Fruit fly (Drosophila melanogaster) S2 (cell line): ENCODE measurements around the gene CG34175.
"Not testable (repeated sequence)": the region's sequence is repeated elsewhere in the genome, so short reads cannot be mapped to it uniquely, and the experiment has no call there.

Source experiments
- CG8478 ChIP-seq: fragments of >200 bp; optimal IDR thresholded peaks from 2 replicates; lab custom pipeline; 2018
- CTCF ChIP-seq, 2 experiments: fragments of >200 bp; optimal IDR thresholded peaks; 2 replicates each; lab custom pipeline; 2018

The CG34175 gene

DNA sequence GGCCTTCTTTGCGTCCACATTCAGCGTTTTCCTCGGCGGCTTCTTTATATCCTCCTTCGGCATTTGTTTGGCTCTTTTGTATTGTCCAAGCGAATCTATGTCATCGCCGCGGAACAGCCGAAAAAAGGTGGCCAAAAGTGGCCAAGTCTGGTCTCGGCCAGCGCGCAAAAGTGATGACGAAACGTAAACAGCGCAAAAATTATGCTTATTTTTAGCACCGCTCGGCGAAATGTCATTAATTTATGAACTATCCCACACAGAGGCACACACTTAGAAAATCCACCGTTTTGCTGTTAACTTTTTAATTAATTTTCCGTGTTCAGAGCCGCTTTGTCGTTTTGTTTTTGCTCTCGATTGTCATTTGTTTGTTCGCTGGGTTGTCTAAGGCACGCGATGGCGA, 26.9 kb upstream of the CG34175 start:
- TF ChIP-seq CG8478 (lab: Kevin White, UChicago) (no peak), CTCF (optimal IDR thresholded peaks at IDR 0.05; lab: Kevin White, UChicago) (no peak)

DNA sequence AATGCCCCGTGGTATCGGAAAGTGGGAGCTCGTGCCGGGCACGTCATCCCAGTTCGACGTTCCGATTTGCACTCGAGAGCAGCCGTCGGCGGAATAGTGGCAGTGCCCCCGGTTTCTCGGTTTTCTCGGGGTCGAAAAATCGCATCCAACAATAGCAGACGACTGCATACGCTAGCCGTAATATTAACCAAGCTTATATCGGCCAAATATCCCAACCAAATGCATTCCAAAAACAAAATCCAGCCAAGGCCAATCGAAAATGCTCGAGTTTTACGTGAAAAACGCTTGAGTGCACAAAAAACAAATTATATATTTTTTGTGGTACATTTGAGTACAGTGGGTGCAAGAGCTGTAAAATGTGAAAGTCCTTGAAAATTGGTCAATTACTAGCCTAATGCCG, 26.5 kb upstream of the CG34175 start:
- no peak for TF ChIP-seq CG8478 (lab: Kevin White, UChicago)
- TF ChIP-seq CTCF (optimal IDR thresholded peaks at IDR 0.05; lab: Kevin White, UChicago), result no peak

DNA sequence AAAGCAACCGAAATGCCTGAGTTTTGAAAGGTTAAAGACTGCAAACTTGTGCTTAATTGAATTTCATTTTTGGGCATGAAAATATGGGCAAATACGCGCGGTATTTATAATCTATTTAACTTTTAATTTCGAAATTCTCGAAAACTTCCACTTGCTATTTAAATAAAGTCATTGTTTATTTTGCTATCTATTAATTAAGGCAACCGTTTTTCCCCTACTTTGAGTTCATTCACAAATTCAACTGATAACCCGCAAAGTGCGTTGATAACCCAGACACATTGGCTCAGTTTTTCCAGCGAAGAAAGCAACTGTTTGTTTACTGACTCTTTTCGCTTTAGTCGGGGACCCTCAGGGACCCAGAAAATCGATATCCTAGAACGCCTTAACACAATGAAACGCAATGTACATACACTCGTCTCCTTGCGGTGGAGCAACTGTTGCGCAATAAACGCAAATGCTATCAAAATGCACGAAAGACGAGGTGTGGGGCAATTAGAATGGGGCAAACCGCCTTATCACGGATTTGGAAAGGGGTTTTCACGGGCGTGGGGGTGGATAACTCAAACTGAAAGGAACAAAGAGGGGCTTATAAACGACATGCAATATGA, 25.9 kb upstream of the CG34175 start:
- TF ChIP-seq CTCF (optimal IDR thresholded peaks at IDR 0.05; lab: Kevin White, UChicago) (no peak), CG8478 (lab: Kevin White, UChicago) (no peak)

DNA sequence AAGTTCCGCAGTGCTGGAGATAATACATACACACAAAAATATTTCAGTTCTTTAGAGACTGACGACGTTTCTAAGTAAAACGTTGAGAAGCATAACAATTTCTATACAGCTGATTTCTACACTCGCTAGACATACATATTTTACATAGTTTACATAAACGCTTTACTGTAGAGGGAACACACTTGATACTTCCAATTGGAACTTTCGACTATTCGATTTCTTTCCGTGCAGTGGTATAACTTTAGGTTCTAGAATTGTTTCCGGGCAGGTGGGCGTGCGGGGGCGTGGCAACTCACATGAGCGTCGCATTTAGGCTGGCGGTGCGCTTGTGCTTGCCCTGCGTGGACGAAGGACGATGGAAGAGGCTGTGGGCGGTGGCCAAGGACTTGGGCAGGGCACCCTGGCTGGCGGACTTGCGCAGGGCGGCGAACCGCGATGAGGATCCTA, 25.3 kb upstream of the CG34175 start:
- no peak for TF ChIP-seq CG8478 (lab: Kevin White, UChicago)
- TF ChIP-seq CTCF (optimal IDR thresholded peaks at IDR 0.05; lab: Kevin White, UChicago), result peak in 1 of 2 experiments; percentile 30

DNA sequence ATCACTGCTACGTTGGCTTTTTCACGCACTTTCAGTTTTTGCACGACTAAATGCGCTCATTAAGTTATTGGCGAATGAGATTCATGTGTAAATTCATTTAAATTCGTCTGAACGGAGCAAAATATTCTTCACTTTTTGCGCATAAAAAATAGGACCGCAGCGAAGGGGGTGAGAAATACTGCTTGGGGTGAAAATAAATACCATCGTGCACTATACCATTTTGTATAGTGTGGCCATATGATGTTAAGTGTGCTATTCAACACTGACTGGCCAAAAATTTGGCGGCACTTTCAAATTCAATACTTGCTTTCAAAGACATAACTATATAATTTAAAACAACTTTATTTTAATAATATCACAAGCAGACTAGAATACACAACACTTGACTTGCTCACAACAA, 24.6 kb upstream of the CG34175 start, which contains the start of gene GramD1B:
Gene GramD1B (minus strand): TSS at position 131 of the 400 bp plus-strand sequence.
- TF ChIP-seq CG8478 (lab: Kevin White, UChicago) (no peak), CTCF (optimal IDR thresholded peaks at IDR 0.05; lab: Kevin White, UChicago) (peak in 1 of 2 experiments; percentile 7)

DNA sequence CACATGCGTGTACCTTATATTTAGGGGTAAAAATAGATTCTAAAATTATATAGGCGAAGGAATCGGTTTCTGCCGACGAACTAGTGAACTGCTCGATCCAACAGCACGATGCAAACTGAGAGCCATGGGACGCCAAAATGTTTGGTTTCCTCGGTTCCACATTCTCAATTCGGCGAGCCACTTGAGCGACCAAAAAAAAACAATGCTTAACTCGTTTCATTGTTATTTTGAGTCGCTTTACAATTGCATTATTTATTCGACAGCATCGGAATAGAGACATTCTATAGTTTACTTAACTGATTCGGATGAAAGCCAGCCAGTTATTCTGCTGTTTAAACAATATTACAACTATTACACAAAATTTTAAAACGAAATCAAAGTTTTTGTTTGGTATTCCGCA, 22.2 kb upstream of the CG34175 start, which contains the start of gene CG15412:
Gene CG15412 (minus strand): TSS at position 101 of the 400 bp plus-strand sequence.
- TF ChIP-seq CG8478 (lab: Kevin White, UChicago) (no peak), CTCF (optimal IDR thresholded peaks at IDR 0.05; lab: Kevin White, UChicago) (no peak)

DNA sequence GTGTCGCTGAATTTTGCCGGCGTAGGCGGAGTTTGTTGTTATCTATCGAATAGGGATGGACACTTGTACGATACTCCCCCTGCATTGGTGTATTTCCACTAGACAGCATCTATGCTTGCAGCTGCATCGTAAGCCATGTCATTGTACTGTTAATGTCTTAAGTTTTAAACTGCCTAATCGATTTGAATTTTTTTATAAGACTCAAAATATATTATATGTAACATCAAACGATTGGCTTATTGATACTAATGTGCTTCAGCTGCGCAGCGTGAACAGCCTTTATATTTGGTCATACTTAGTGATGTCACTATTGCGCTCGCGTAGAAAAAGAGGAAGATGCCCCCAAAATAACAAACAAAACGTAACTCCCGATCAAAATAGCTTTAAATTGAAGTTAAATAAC, 21.1 kb upstream of the CG34175 start, which contains the start of the genes CG9662 and Ptpa:
Gene CG9662 (minus strand): TSS at position 54 of the 403 bp plus-strand sequence.
Gene Ptpa (plus strand): TSS at position 319 of the 403 bp plus-strand sequence.
- no peak for TF ChIP-seq CG8478 (lab: Kevin White, UChicago)
- TF ChIP-seq CTCF (optimal IDR thresholded peaks at IDR 0.05; lab: Kevin White, UChicago), result no peak

DNA sequence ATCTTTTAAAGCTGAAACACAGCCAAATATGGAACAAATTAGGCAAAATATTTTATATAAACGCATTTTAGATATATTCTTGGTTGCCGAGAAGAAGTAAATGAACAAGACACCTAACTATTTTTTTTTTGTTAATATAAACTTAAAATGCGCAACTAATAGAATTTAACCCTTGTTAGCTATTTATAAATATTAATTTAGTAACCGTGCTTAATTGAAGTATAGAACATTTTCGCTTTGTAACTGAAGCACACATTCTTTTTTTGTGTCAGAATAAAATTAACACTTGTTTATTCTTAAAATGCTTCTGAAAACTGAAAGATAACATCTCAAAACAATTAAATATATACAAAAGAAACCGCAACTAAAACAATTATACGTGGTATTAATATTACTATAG, 10.2 kb upstream of the CG34175 start, which contains the start of gene Sfp23F:
Gene Sfp23F (minus strand): TSS at position 101 of the 400 bp plus-strand sequence.
- TF ChIP-seq CTCF (optimal IDR thresholded peaks at IDR 0.05; lab: Kevin White, UChicago), result no peak
- TF ChIP-seq CG8478 (lab: Kevin White, UChicago), result no peak

DNA sequence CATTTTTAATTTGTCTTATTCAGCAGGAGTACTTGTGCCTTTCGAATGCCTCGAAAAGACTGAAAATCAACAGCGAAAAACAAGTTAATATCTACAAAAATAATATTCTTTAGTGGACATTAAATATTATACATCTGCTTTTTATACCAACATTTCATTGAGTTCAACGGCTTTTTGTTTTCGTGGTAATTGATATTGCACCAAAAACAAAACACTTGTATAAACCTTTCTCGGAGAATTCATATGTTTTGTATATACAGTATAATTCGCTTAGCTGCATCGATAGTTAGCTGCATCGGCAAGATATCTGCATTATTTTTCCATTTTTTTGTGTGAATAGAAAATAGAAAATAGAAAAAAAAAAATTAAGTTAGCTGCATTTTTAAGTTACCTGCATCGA, 9.4 kb upstream of the CG34175 start, which contains the start of gene CG42460:
Gene CG42460 (minus strand): TSS at position 101 of the 400 bp plus-strand sequence.
- TF ChIP-seq CG8478 (lab: Kevin White, UChicago); CTCF (optimal IDR thresholded peaks at IDR 0.05; lab: Kevin White, UChicago): not testable (repeated sequence)

DNA sequence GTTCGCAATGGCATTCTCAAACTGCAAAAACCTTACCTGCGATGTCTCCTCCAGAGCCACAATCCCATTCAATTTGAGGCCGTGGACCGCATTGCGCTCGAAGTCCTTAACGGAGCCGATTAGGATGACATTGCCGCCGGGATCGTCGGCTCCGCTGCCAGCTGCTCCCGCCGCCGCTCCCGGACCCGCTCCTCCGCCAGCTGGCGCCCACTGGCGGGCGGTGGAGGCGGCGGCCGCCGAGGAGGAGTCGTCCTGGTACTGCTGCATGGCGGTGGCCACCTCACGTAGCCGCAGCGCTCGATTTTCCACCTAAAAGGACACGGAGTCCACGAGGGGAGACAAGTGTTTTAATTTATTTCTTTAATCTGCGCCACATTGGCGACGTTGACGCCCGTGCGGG, 9.9 kb downstream of the CG34175 start:
- TF ChIP-seq CG8478 (lab: Kevin White, UChicago) (no peak), CTCF (optimal IDR thresholded peaks at IDR 0.05; lab: Kevin White, UChicago) (no peak)

DNA sequence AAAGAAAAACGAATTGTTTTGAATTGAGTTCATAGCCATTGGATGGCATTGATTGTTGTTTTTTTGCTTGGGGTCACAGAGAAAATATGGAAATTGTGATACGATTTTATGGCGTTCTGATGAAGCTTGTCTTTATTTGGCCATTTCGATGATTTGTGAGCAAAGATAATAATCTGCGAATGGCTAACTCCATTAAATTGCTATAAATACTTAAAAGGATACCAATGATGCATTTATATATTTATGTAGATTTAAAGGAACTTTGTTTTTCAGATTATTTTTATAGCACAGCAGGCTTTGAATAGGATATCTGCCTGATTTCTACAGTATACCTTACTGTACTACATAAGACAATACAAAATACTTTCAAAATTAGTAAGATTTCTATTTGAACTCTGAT, 12.4 kb downstream of the CG34175 start, which contains the start of gene CG8840:
Gene CG8840 (plus strand): TSS at position 301 of the 400 bp plus-strand sequence.
- TF ChIP-seq CG8478 (lab: Kevin White, UChicago), result no peak

DNA sequence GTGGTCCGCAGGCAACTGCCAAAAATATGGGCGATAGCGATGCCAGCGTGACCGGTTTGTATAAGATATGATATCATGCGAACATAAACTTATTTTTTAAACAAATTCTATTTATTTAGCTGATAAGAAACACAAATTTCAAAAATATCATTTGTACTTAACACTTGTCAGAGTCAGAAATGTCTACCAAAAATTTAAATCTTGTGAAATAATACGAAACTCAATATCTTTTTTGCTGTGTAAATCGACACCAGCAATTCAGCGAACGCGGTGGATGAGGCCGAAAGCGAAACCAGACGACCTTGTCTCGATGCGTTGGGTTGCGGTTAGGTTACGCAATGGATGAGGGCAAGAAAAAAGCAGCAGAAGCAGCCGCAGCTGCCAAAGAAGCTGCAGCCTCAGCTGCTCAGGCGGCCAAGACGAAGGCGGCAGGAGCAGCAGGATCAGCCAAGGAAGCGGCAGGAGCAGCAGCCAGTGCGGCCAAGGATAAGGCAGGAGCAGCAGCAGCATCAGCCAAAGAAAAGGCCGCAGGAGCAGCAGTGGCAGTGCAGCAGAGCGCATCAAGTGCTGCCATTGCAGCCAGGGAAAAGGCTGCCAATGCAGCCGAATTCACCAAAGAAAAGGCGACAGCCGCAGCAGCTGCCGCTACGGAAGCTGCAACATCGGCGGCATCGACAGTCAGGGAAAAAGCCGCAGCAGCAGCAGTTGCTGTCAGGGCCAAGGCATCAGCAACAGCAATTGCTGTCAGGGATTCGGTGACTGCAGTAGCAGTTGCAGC, 18.9 kb downstream of the CG34175 start, which contains the start of gene CG31952:
Gene CG31952 (plus strand): TSS at position 167 of the 778 bp plus-strand sequence.
- no peak for TF ChIP-seq CTCF (optimal IDR thresholded peaks at IDR 0.05; lab: Kevin White, UChicago)
- no peak for TF ChIP-seq CG8478 (lab: Kevin White, UChicago)

DNA sequence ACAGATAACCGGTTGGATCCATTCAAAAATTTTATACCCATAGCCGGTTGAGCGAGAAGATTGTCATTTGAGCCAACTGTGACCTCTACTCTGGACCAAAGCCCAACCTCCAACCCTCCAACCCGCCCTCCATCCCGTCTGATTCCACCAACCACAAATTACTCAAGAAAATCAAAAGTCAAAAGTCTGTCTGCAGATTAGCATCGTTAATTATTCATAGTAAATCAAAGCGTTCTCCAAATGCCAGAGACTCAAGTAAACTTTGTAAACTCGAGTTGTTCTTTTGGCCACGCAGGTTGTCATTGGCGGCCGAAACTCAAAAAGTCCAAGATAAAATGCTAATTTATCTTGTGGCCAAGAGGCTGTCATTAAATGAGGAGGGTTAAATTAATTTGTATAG, 19.8 kb downstream of the CG34175 start:
- TF ChIP-seq CTCF (optimal IDR thresholded peaks at IDR 0.05; lab: Kevin White, UChicago) (no peak), CG8478 (lab: Kevin White, UChicago) (no peak)

DNA sequence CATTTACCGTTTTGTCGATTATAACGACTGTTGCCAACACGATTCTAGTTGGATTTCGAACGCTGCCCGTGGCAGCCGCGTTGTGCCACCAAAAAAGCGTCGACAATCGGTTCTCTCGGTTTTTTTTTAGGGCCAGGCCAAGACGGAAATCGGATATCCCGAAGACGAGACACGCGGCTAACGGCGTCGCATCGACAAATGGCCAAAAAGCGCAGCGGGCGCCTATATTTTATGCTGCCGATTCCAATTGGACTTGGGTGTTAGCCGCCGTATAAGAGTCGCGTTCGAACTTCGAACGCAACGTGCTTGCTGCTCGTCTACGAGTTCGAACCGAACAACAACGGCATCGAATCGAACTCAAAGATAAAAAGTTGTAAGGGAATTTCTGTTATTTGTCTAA, 24.9 kb downstream of the CG34175 start:
- TF ChIP-seq CG8478 (lab: Kevin White, UChicago) (no peak), CTCF (optimal IDR thresholded peaks at IDR 0.05; lab: Kevin White, UChicago) (no peak)

DNA sequence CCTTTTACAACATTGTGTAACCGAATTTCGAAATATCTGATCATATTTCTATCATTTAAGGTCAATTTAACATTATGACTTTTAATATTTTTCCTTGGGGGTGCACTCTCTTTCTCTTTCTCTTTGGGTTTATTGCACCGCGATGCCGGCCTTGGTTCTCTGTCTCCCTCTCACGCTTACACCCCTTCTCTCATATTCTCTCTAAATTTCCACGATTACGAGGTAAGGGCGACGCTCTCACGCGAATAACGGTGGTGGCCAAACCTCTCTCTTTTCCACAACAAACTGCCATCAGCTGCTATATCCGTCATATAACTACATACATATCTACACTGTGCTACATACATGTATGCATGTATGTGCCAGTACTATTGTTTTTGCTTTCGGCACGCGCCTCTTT, 28.1 kb downstream of the CG34175 start:
- TF ChIP-seq CTCF (optimal IDR thresholded peaks at IDR 0.05; lab: Kevin White, UChicago), result no peak
- no peak for TF ChIP-seq CG8478 (lab: Kevin White, UChicago)
